Worm (Caenorhabditis elegans) whole organism, L3 larva: ENCODE measurements around the gene hlh-25.

ENCODE experiments used
- ceh-82 ChIP-seq: fragments of 150-350 bp; optimal IDR thresholded peaks from 2 replicates; lab custom pipeline; 2014; ENCODE audit warnings: missing biosample characterization, missing genetic modification characterization
- elt-1 ChIP-seq: fragments of 150-350 bp; optimal IDR thresholded peaks from 2 replicates; lab custom pipeline; 2014; ENCODE audit warnings: missing biosample characterization, missing genetic modification characterization
- jun-1 ChIP-seq: fragments of 150-350 bp; optimal IDR thresholded peaks from 2 replicates; lab custom pipeline; 2014; ENCODE audit warnings: missing biosample characterization, missing genetic modification reagents, missing genetic modification characterization
- nhr-77 ChIP-seq: fragments of 150-350 bp; optimal IDR thresholded peaks from 2 replicates; lab custom pipeline; 2014; ENCODE audit warnings: missing biosample characterization, missing genetic modification characterization
- pqm-1 ChIP-seq: fragments of 150-350 bp; optimal IDR thresholded peaks from 2 replicates; lab custom pipeline; 2017; ENCODE audit warnings: missing biosample characterization, missing genetic modification characterization, inconsistent platforms
- skn-1 ChIP-seq: fragments of 150-350 bp; optimal IDR thresholded peaks from 2 replicates; lab custom pipeline; 2014; ENCODE audit warnings: missing biosample characterization, missing genetic modification characterization
- snpc-4 ChIP-seq: fragments of 150-350 bp; optimal IDR thresholded peaks from 2 replicates; lab custom pipeline; 2014; ENCODE audit warnings: missing biosample characterization, missing genetic modification characterization
- unc-62 ChIP-seq: fragments of 150-350 bp; sonication (generic microtip); optimal IDR thresholded peaks from 4 replicates; lab custom pipeline; 2014; ENCODE audit warnings: missing biosample characterization, missing genetic modification reagents, missing genetic modification characterization
- ztf-11 ChIP-seq: fragments of 150-350 bp; optimal IDR thresholded peaks from 2 replicates; lab custom pipeline; 2014; ENCODE audit warnings: missing biosample characterization, missing genetic modification characterization

- no peak for TF ChIP-seq nhr-77
- no peak for TF ChIP-seq ztf-11 (tag; lab: Kevin White, UChicago)
- no peak for TF ChIP-seq jun-1 (tag; lab: Kevin White, UChicago)
- TF ChIP-seq skn-1 (tag; lab: Kevin White, UChicago) = no peak
- TF ChIP-seq ceh-82 (tag; lab: Kevin White, UChicago) = no peak
- no peak for TF ChIP-seq pqm-1 (tag; lab: Kevin White, UChicago)
- TF ChIP-seq elt-1 (tag; lab: Kevin White, UChicago) = no peak
- no peak for TF ChIP-seq snpc-4 (tag; lab: Kevin White, UChicago)
- no peak for TF ChIP-seq unc-62 (GFP tag; lab: Kevin White, UChicago)
Measured at ce11 chrII:5503760-5504159, 31.3 kb upstream of the hlh-25 start, which contains the start of gene cyp-44A1.
